Fruit fly (Drosophila melanogaster): ENCODE data around the gene Ude.

The Ude gene

dm6 chr3R:24810844-24811625, 11.6 kb upstream of the Ude start (continued):
- TF ChIP-seq CG2889 (GFP tag; IDR thresholded peaks at IDR 0.05) (peak; percentile 78; the same call in 2 of the 3 replicates), crp (GFP tag; optimal IDR thresholded peaks at IDR 0.05) (peak in 1 of 2 experiments; percentile 39), D (optimal IDR thresholded peaks at IDR 0.05) (no peak), D (GFP tag; optimal IDR thresholded peaks at IDR 0.05) (peak; percentile 68), twi (tag; optimal IDR thresholded peaks at IDR 0.05) (peak; percentile 76), CG4404 (GFP tag; IDR thresholded peaks at IDR 0.05) (peak; percentile 61), CG4328 (GFP tag; optimal IDR thresholded peaks at IDR 0.05) (peak; percentile 69), cato (GFP tag; optimal IDR thresholded peaks at IDR 0.05; ENCODE audit: borderline replicate concordance) (peak; percentile 65), fru (optimal IDR thresholded peaks at IDR 0.05) (no peak), CG1233 (GFP tag; optimal IDR thresholded peaks at IDR 0.05) (peak; percentile 83), odd (GFP tag; optimal IDR thresholded peaks at IDR 0.05) (peak; percentile 81), crc (GFP tag; optimal IDR thresholded peaks at IDR 0.05) (peak; percentile 62), en (GFP tag; optimal IDR thresholded peaks at IDR 0.05) (peak; percentile 63), jigr1 (GFP tag; IDR thresholded peaks at IDR 0.05) (no peak), CG10209 (GFP tag; optimal IDR thresholded peaks at IDR 0.05) (peak; percentile 86), hbn (GFP tag; IDR thresholded peaks at IDR 0.05; ENCODE audit: partially characterized antibody) (no peak), chn (GFP tag; optimal IDR thresholded peaks at IDR 0.05) (peak; percentile 75), Lim3 (GFP tag; IDR thresholded peaks at IDR 0.05) (peak; percentile 47; the same call in 1 of the 2 replicates), ewg (GFP tag; optimal IDR thresholded peaks at IDR 0.05) (peak; percentile 73), Bdp1 (GFP tag; optimal IDR thresholded peaks at IDR 0.05) (peak; percentile 70), ssp (GFP tag; IDR thresholded peaks at IDR 0.05) (peak; percentile 70), luna (GFP tag; optimal IDR thresholded peaks at IDR 0.05) (peak; percentile 69), CG12236 (GFP tag; optimal IDR thresholded peaks at IDR 0.05) (peak; percentile 52), CG30020 (tag; optimal IDR thresholded peaks at IDR 0.05) (peak; percentile 41), YL-1 (GFP tag; optimal IDR thresholded peaks at IDR 0.05) (peak; percentile 35), CG34422 (GFP tag; IDR thresholded peaks at IDR 0.05) (peak; percentile 91), Dad (GFP tag; optimal IDR thresholded peaks at IDR 0.05) (peak; percentile 86), CG11504 (tag; optimal IDR thresholded peaks at IDR 0.05) (peak; percentile 91), tup (GFP tag; optimal IDR thresholded peaks at IDR 0.05) (peak; percentile 80), fd102C (GFP tag; optimal IDR thresholded peaks at IDR 0.05) (no peak), gfzf (GFP tag; optimal IDR thresholded peaks at IDR 0.05) (no peak), knrl (GFP tag; IDR thresholded peaks at IDR 0.05; ENCODE audit: partially characterized antibody) (no peak), Sin3A (optimal IDR thresholded peaks at IDR 0.05) (no peak), CG18764 (GFP tag; optimal IDR thresholded peaks at IDR 0.05) (peak; percentile 72), CG10366 (GFP tag; IDR thresholded peaks at IDR 0.05) (peak; percentile 89), HmgD (GFP tag; optimal IDR thresholded peaks at IDR 0.05) (peak; percentile 7), vvl (GFP tag; IDR thresholded peaks at IDR 0.05) (peak; percentile 95), CG10462 (GFP tag; optimal IDR thresholded peaks at IDR 0.05) (peak; percentile 69), D19A (tag; optimal IDR thresholded peaks at IDR 0.05) (peak; percentile 83), kay (GFP tag; optimal IDR thresholded peaks at IDR 0.05) (peak; percentile 73), CG2875 (GFP tag; optimal IDR thresholded peaks at IDR 0.05) (peak; percentile 77), Spps (tag; optimal IDR thresholded peaks at IDR 0.05) (peak; percentile 47), usp (GFP tag; optimal IDR thresholded peaks at IDR 0.05) (no peak), ac (GFP tag; optimal IDR thresholded peaks at IDR 0.05) (peak; percentile 30), CG7556 (GFP tag; optimal IDR thresholded peaks at IDR 0.05) (peak; percentile 80), ab (GFP tag; optimal IDR thresholded peaks at IDR 0.05) (peak; percentile 78), CG12391 (tag; optimal IDR thresholded peaks at IDR 0.05) (peak; percentile 85), ro (GFP tag; IDR thresholded peaks at IDR 0.05) (peak; percentile 50; the same call in 1 of the 2 replicates), CG11723 (GFP tag; optimal IDR thresholded peaks at IDR 0.05) (peak; percentile 81), CG16779 (GFP tag; IDR thresholded peaks at IDR 0.05) (peak; percentile 78)

Measured in whole organism, embryonic.